In genomic region chr3L:9193003-9193402, dm6 we compare ENCODE assay signal across 4 fruit fly cellular contexts.
TF ChIP-seq lines count a peak whose summit lies in the region.

No protein-coding gene starts in this region.

- no peak for TF ChIP-seq CTCF in whole organism, embryonic (GFP tag; optimal IDR thresholded peaks at IDR 0.05; lab: Kevin White, UChicago)

TF ChIP-seq in whole organism, adult, 20 proteins besides CTCF, POLR2A, EP300 and RAD21:
- TF ChIP-seq cic (GFP tag; optimal IDR thresholded peaks at IDR 0.05; lab: Kevin White, UChicago) = no peak
- no peak for TF ChIP-seq bab1 (GFP tag; optimal IDR thresholded peaks at IDR 0.05; lab: Kevin White, UChicago)
- TF ChIP-seq CG12768 (GFP tag; optimal IDR thresholded peaks at IDR 0.05; lab: Kevin White, UChicago) = no peak
- peak; percentile 45 for TF ChIP-seq CG7045 (GFP tag; optimal IDR thresholded peaks at IDR 0.05; lab: Kevin White, UChicago)

TF ChIP-seq in whole organism, embryonic, 481 proteins besides CTCF, POLR2A, EP300 and RAD21 (continues in another document):
- TF ChIP-seq az2 (GFP tag; optimal IDR thresholded peaks at IDR 0.05; lab: Kevin White, UChicago) (no peak), CG6765 (GFP tag; optimal IDR thresholded peaks at IDR 0.05; lab: Kevin White, UChicago) (no peak), Dp (GFP tag; optimal IDR thresholded peaks at IDR 0.05; lab: Kevin White, UChicago) (no peak), p53 (GFP tag; optimal IDR thresholded peaks at IDR 0.05; lab: Kevin White, UChicago) (no peak), Meics (GFP tag; optimal IDR thresholded peaks at IDR 0.05; lab: Kevin White, UChicago) (peak; percentile 38), mam (GFP tag; optimal IDR thresholded peaks at IDR 0.05; lab: Kevin White, UChicago) (no peak), CG12299 (tag; optimal IDR thresholded peaks at IDR 0.05; lab: Kevin White, UChicago) (no peak), CG14441 (GFP tag; IDR thresholded peaks at IDR 0.05; lab: Robert Waterston, UW) (no peak), sens (GFP tag; lab: Kevin White, UChicago) (no peak), CG6254 (GFP tag; optimal IDR thresholded peaks at IDR 0.05; lab: Kevin White, UChicago) (no peak), CG1233 (GFP tag; optimal IDR thresholded peaks at IDR 0.05; lab: Kevin White, UChicago) (no peak), CG18599 (GFP tag; optimal IDR thresholded peaks at IDR 0.05; lab: Kevin White, UChicago) (peak; percentile 66), Deaf1 (tag; optimal IDR thresholded peaks at IDR 0.05; lab: Kevin White, UChicago) (peak; percentile 71), CG2116 (GFP tag; optimal IDR thresholded peaks at IDR 0.05; lab: Kevin White, UChicago) (no peak), slbo (GFP tag; IDR thresholded peaks at IDR 0.05; lab: Robert Waterston, UW) (0 out of 2 replicates have a peak, but pooled peaks have one; percentile 13), CG1024 (GFP tag; IDR thresholded peaks at IDR 0.05; lab: Robert Waterston, UW) (no peak), CG10274 (GFP tag; optimal IDR thresholded peaks at IDR 0.05; lab: Kevin White, UChicago) (no peak), CG3838 (GFP tag; optimal IDR thresholded peaks at IDR 0.05; lab: Kevin White, UChicago) (no peak), CG6654 (GFP tag; optimal IDR thresholded peaks at IDR 0.05; lab: Kevin White, UChicago) (no peak), CG3995 (GFP tag; optimal IDR thresholded peaks at IDR 0.05; lab: Kevin White, UChicago) (no peak), H2.0 (GFP tag; IDR thresholded peaks at IDR 0.05; lab: Robert Waterston, UW) (no peak), lab (GFP tag; optimal IDR thresholded peaks at IDR 0.05; lab: Kevin White, UChicago) (peak; percentile 45), CG18011 (GFP tag; optimal IDR thresholded peaks at IDR 0.05; lab: Kevin White, UChicago) (no peak), gfzf (GFP tag; optimal IDR thresholded peaks at IDR 0.05; lab: Kevin White, UChicago) (no peak), tx (GFP tag; optimal IDR thresholded peaks at IDR 0.05; lab: Kevin White, UChicago) (no peak), CG14050 (GFP tag; IDR thresholded peaks at IDR 0.05; lab: Robert Waterston, UW) (no peak), Hr39 (optimal IDR thresholded peaks at IDR 0.05; lab: Kevin White, UChicago) (no peak), CG8089 (GFP tag; optimal IDR thresholded peaks at IDR 0.05; lab: Kevin White, UChicago) (no peak), CG3281 (GFP tag; optimal IDR thresholded peaks at IDR 0.05; lab: Kevin White, UChicago) (peak; percentile 6), CG7556 (GFP tag; optimal IDR thresholded peaks at IDR 0.05; lab: Kevin White, UChicago) (no peak), sd (tag; optimal IDR thresholded peaks at IDR 0.05; lab: Kevin White, UChicago) (no peak)

TF ChIP-seq in whole organism, prepupa, 60 proteins besides CTCF, POLR2A, EP300 and RAD21:
- TF ChIP-seq CG7368 (GFP tag; optimal IDR thresholded peaks at IDR 0.05; lab: Kevin White, UChicago) (no peak), Eip78C (GFP tag; lab: Kevin White, UChicago) (peak; percentile 50), svp (GFP tag; lab: Kevin White, UChicago) (peak; percentile 53), CG32006 (GFP tag; optimal IDR thresholded peaks at IDR 0.05; lab: Kevin White, UChicago) (peak; percentile 19), Ets96B (tag; optimal IDR thresholded peaks at IDR 0.05; lab: Kevin White, UChicago) (peak; percentile 2), CG10669 (GFP tag; optimal IDR thresholded peaks at IDR 0.05; lab: Kevin White, UChicago) (peak; percentile 19)

TF ChIP-seq in whole organism, pupa, 21 proteins besides CTCF, POLR2A, EP300 and RAD21:
- TF ChIP-seq CG8159 (tag; optimal IDR thresholded peaks at IDR 0.05; lab: Kevin White, UChicago) (peak; percentile 37), CG9948 (tag; optimal IDR thresholded peaks at IDR 0.05; lab: Kevin White, UChicago) (no peak)
